Worm (Caenorhabditis elegans) whole organism, young adult: ENCODE results near the gene B0244.15.

Experiments
- B0336.3 ChIP-seq: fragments of 200-800 bp; sonication (Bioruptor generic); IDR thresholded peaks from 2 replicates; pipeline ENCODE4 v1.3.6; 2022; ENCODE audit warnings: missing genetic modification characterization, missing compliant biosample characterization
- C06A6.2 ChIP-seq: fragments of 200-800 bp; sonication (Bioruptor generic); conservative IDR thresholded peaks from 2 replicates; pipeline ENCODE4 v1.3.6; 2022; ENCODE audit warnings: missing genetic modification characterization, missing compliant biosample characterization
- F33H1.4 ChIP-seq: fragments of 200-800 bp; sonication (Bioruptor generic); IDR thresholded peaks from 2 replicates; pipeline ENCODE4 v1.3.6; 2022; ENCODE audit warnings: missing genetic modification reagents, missing genetic modification characterization, missing compliant biosample characterization
- K11D2.4 ChIP-seq: fragments of 200-800 bp; sonication (Bioruptor generic); IDR thresholded peaks from 2 replicates; pipeline ENCODE4 v1.3.6; 2022; ENCODE audit warnings: missing genetic modification reagents, missing genetic modification characterization, missing compliant biosample characterization
- Y53F4B.3 ChIP-seq: fragments of 200-800 bp; sonication (Bioruptor generic); IDR thresholded peaks from 2 replicates; pipeline ENCODE4 v1.3.6; 2022; ENCODE audit warnings: missing genetic modification reagents, missing genetic modification characterization, missing compliant biosample characterization
- Y67H2A.10 ChIP-seq: fragments of 200-800 bp; sonication (Bioruptor generic); conservative IDR thresholded peaks from 2 replicates; pipeline ENCODE4 v1.3.6; 2022; ENCODE audit warnings: missing genetic modification reagents, missing genetic modification characterization, missing compliant biosample characterization
- ama-1 ChIP-seq, 3 experiments: fragments of 150-350 bp in 1 of 3; sonication (generic microtip) in 2 of 3; optimal IDR thresholded peaks; 2 replicates each; lab custom pipeline; 2014 to 2018; ENCODE audit warnings: missing biosample characterization in 2 of 3, missing genetic modification characterization in 2 of 3, missing genetic modification reagents in 2 of 3
- attf-5 ChIP-seq: fragments of 200-800 bp; sonication (Bioruptor generic); optimal IDR thresholded peaks from 2 replicates; lab custom pipeline; 2018; ENCODE audit warnings: mild to moderate bottlenecking, missing genetic modification characterization, missing compliant biosample characterization
- cebp-1 ChIP-seq, 2 experiments: fragments of 200-800 bp in 1 of 2; sonication (Bioruptor generic) in 1 of 2; sonication (generic microtip) in 1 of 2; IDR thresholded peaks in 1 of 2; optimal IDR thresholded peaks in 1 of 2; 2 replicates each; pipeline versions ENCODE4 v1.3.6 to Lab custom; 2017 to 2022; ENCODE audit warnings: missing compliant biosample characterization in 2 of 2, missing genetic modification characterization in 2 of 2, mild to moderate bottlenecking in 1 of 2, missing genetic modification reagents in 1 of 2, moderate library complexity in 1 of 2
- ceh-91 ChIP-seq: fragments of 200-800 bp; sonication (Bioruptor generic); IDR thresholded peaks from 2 replicates; pipeline ENCODE4 v1.3.6; 2022; ENCODE audit warnings: missing genetic modification reagents, missing genetic modification characterization, missing compliant biosample characterization
- dox-1 ChIP-seq: fragments of 200-800 bp; sonication (Bioruptor generic); IDR thresholded peaks from 2 replicates; pipeline ENCODE4 v1.3.6; 2022; ENCODE audit warnings: missing genetic modification reagents, missing genetic modification characterization, missing compliant biosample characterization
- egrh-3 ChIP-seq: fragments of 200-800 bp; sonication (Bioruptor generic); IDR thresholded peaks from 2 replicates; pipeline ENCODE4 v1.3.6; 2022; ENCODE audit warnings: missing genetic modification reagents, missing genetic modification characterization, missing compliant biosample characterization
- hmg-1.2 ChIP-seq: fragments of 200-800 bp; sonication (Bioruptor generic); IDR thresholded peaks from 2 replicates; pipeline ENCODE4 v1.3.6; 2022; ENCODE audit warnings: missing genetic modification reagents, missing genetic modification characterization, missing compliant biosample characterization
- let-607 ChIP-seq, 2 experiments: fragments of 200-800 bp in 1 of 2; sonication (Bioruptor generic) in 1 of 2; sonication (generic microtip) in 1 of 2; optimal IDR thresholded peaks; 2 replicates each; lab custom pipeline; 2016 to 2018; ENCODE audit warnings: mild to moderate bottlenecking in 2 of 2, missing compliant biosample characterization in 2 of 2, missing genetic modification characterization in 2 of 2, moderate library complexity in 2 of 2, missing genotype in 1 of 2
- lin-40 ChIP-seq: sonication (generic microtip); optimal IDR thresholded peaks from 2 replicates; lab custom pipeline; 2016; ENCODE audit warnings: missing genetic modification characterization, mild to moderate bottlenecking, missing compliant biosample characterization, missing genotype, missing genetic modification reagents
- madf-6 ChIP-seq: fragments of 200-800 bp; sonication (Bioruptor generic); IDR thresholded peaks from 2 replicates; pipeline ENCODE4 v1.3.6; 2022; ENCODE audit warnings: missing genetic modification reagents, missing genetic modification characterization, missing compliant biosample characterization
- mes-4 ChIP-seq: sonication (generic microtip); optimal IDR thresholded peaks from 2 replicates; lab custom pipeline; 2016; ENCODE audit warnings: missing genotype, missing genetic modification characterization, missing compliant biosample characterization
- nhr-179 ChIP-seq: sonication (generic microtip); optimal IDR thresholded peaks from 2 replicates; lab custom pipeline; 2016; ENCODE audit warnings: mild to moderate bottlenecking, missing genetic modification characterization, missing compliant biosample characterization
- nhr-80 ChIP-seq: sonication (generic microtip); optimal IDR thresholded peaks from 2 replicates; lab custom pipeline; 2016; ENCODE audit warnings: missing genetic modification characterization, missing compliant biosample characterization
- nhr-90 ChIP-seq: sonication (generic microtip); optimal IDR thresholded peaks from 2 replicates; lab custom pipeline; 2016; ENCODE audit warnings: missing genotype, mild to moderate bottlenecking, missing genetic modification characterization, missing compliant biosample characterization
- sdz-38 ChIP-seq: sonication (generic microtip); optimal IDR thresholded peaks from 2 replicates; lab custom pipeline; 2016; ENCODE audit warnings: missing genotype, missing genetic modification characterization, missing compliant biosample characterization
- snpc-4 ChIP-seq, 5 experiments: fragments of 150-350 bp in 1 of 5; sonication (generic microtip) in 4 of 5; optimal IDR thresholded peaks; 2 replicates each; lab custom pipeline; 2014 to 2018; ENCODE audit warnings: missing genetic modification characterization in 5 of 5, missing biosample characterization in 3 of 5, antibody characterized with exemption in 2 of 5, mild to moderate bottlenecking in 2 of 5, missing compliant biosample characterization in 2 of 5, missing genotype in 2 of 5, moderate library complexity in 2 of 5, missing genetic modification reagents in 1 of 5
- sptf-2 ChIP-seq: fragments of 200-800 bp; sonication (Bioruptor generic); optimal IDR thresholded peaks from 2 replicates; lab custom pipeline; 2018; ENCODE audit warnings: mild to moderate bottlenecking, missing genetic modification characterization, missing compliant biosample characterization
- tbp1 ChIP-seq: fragments of 200-800 bp; sonication (Bioruptor generic); optimal IDR thresholded peaks from 2 replicates; lab custom pipeline; 2018; ENCODE audit warnings: mild to moderate bottlenecking, missing genetic modification characterization, missing compliant biosample characterization
- tbx-9 ChIP-seq: sonication (generic microtip); optimal IDR thresholded peaks from 2 replicates; lab custom pipeline; 2016; ENCODE audit warnings: borderline replicate concordance, missing genetic modification characterization, inconsistent platforms, missing compliant biosample characterization
- zfh-2 ChIP-seq: fragments of 200-800 bp; sonication (Bioruptor generic); conservative IDR thresholded peaks from 2 replicates; pipeline ENCODE4 v1.3.6; 2022; ENCODE audit warnings: missing genetic modification reagents, missing genetic modification characterization, missing compliant biosample characterization
- ztf-26 ChIP-seq: sonication (generic microtip); optimal IDR thresholded peaks from 2 replicates; lab custom pipeline; 2017; ENCODE audit warnings: missing genetic modification characterization, missing compliant biosample characterization

B0244.15 gene

DNA sequence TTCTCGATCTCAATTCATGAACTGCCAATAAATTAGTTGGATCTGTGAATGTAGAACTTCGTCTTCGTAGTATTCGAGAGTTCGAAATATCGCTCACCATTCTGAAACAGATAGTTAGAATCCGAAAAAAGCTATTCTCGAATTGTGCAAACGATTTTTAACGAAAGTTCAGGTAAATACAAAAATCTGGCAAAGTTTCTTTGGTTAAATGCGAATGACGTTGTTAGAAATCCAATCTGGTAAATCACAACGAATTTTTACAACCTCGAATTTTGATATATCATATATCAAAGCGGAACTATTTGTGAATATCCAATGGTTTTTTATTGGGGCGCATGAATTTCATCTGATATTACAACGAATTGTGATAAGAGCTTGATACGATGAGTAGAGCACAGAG, 34.0 kb upstream of the B0244.15 start, which contains the start of gene hpo-28:
TSS of gene hpo-28 (minus strand) at position 101 of the 400 bp plus-strand sequence.
- TF ChIP-seq cebp-1 (GFP tag; IDR thresholded peaks at IDR 0.05; lab: Robert Waterston, UW) (no peak), cebp-1 (tag; optimal IDR thresholded peaks at IDR 0.05; lab: Kevin White, UChicago) (no peak), tbx-9 (tag; lab: Kevin White, UChicago) (no peak), sdz-38 (tag; lab: Kevin White, UChicago) (no peak)
- TF ChIP-seq, all 124 proteins: peak for 0

DNA sequence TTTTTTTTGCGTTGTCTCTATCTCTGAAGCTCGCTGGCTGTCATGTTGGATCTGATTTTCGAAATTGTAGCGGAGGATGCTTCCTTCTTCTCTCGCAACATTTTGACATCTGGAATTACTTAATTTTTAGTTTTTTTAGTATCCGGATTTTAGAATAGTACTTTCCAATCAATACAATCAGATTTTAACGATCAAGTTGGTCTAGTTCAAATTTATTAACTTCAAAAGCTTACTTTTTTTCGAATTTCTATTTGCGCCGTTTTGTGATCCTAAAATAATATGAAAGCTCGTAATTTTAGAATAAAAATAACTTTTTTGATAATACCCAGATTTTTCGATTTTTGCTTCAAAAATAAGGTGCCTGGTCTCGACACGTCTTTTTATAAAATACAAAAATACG, 33.1 kb upstream of the B0244.15 start, which contains the start of gene B0336.12:
TSS of gene B0336.12 (minus strand) at position 101 of the 400 bp plus-strand sequence.
- TF ChIP-seq mes-4 (tag; lab: Kevin White, UChicago) (no peak), madf-6 (no peak), nhr-90 (tag; lab: Kevin White, UChicago) (no peak), F33H1.4 (GFP tag; lab: Robert Waterston, UW) (no peak)

DNA sequence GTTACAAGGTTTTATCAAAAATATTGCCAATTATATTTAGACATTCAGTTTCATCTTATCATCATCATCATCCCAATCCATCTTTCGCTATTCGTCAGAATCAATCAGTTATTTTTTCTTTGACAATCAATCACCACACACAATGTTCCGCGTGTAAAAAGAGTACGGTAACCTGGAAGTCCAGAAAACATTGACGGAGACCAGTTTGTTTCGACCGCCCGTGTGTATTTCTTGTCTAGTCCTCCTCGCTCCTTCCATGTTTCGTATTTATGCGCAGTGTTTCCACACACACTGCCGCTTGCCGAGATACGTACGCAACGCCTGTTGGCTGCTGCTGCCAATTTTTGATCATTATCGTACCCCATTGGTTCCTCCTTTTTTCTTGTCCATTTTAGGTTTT, 32.5 kb upstream of the B0244.15 start:
- 0 out of 2 replicates have a peak, but pooled peaks have one; percentile 20 for TF ChIP-seq dox-1
- no peak for TF ChIP-seq egrh-3
- peak; percentile 10 for TF ChIP-seq lin-40 (tag; lab: Kevin White, UChicago)
- no peak for TF ChIP-seq sptf-2
- TF ChIP-seq C06A6.2 (GFP tag; lab: Robert Waterston, UW), result no peak
- TF ChIP-seq K11D2.4 (GFP tag; lab: Robert Waterston, UW), result no peak
- no peak for TF ChIP-seq snpc-4 (GFP tag; optimal IDR thresholded peaks at IDR 0.05; lab: Kevin White, UChicago)
- peak in 1 of 4 experiments; percentile 44 for TF ChIP-seq snpc-4 (tag; optimal IDR thresholded peaks at IDR 0.05; lab: Kevin White, UChicago)
- peak; percentile 6 for TF ChIP-seq tbp1 (GFP tag; lab: Kevin White, UChicago)
- TF ChIP-seq B0336.3 (GFP tag; lab: Robert Waterston, UW), result peak; percentile 48; the same call in 1 of the 2 replicates
- TF ChIP-seq nhr-80 (tag; lab: Kevin White, UChicago), result peak; percentile 83
- no peak for TF ChIP-seq hmg-1.2 (GFP tag; lab: Robert Waterston, UW)
- peak in 1 of 2 experiments; percentile 40 for TF ChIP-seq let-607 (tag; optimal IDR thresholded peaks at IDR 0.05; lab: Kevin White, UChicago)
- no peak for TF ChIP-seq ama-1 (optimal IDR thresholded peaks at IDR 0.05; lab: Kevin White, UChicago)
- TF ChIP-seq ama-1 (GFP tag; optimal IDR thresholded peaks at IDR 0.05; lab: Kevin White, UChicago), result peak in 1 of 2 experiments; percentile 22
- TF ChIP-seq Y53F4B.3 (GFP tag; lab: Robert Waterston, UW), result no peak
- peak; percentile 25; the same call in 1 of the 2 replicates for TF ChIP-seq madf-6
- TF ChIP-seq nhr-179 (tag; lab: Kevin White, UChicago), result no peak
- TF ChIP-seq ztf-26 (tag; lab: Kevin White, UChicago), result peak; percentile 29
- TF ChIP-seq attf-5 (GFP tag; lab: Kevin White, UChicago), result peak; percentile 12

DNA sequence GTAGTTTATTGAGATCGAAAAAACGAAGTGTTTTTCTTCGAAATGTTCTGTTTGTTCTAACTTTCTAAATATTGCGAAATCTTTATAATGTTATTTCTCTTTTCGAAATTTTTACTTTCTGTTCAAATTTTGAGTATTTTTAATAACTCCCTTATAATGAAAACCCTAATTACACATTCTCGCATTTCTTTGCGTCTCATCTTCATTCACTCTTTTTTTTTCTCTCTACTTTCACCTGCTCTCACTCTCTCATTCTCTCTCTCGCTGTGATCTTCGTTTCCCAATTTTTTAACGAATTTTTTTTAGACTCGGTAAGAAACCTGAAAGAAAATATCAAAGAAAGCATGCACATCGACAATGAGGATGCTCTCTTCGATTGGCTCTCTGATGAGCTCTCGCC, 31.9 kb upstream of the B0244.15 start, which contains the start of gene rbm-26:
TSS of gene rbm-26 (plus strand) at position 301 of the 400 bp plus-strand sequence.
- TF ChIP-seq cebp-1 (GFP tag; IDR thresholded peaks at IDR 0.05; lab: Robert Waterston, UW) (no peak), cebp-1 (tag; optimal IDR thresholded peaks at IDR 0.05; lab: Kevin White, UChicago) (peak; percentile 82), ceh-91 (GFP tag; lab: Robert Waterston, UW) (no peak), Y67H2A.10 (no peak), C06A6.2 (GFP tag; lab: Robert Waterston, UW) (no peak)

DNA sequence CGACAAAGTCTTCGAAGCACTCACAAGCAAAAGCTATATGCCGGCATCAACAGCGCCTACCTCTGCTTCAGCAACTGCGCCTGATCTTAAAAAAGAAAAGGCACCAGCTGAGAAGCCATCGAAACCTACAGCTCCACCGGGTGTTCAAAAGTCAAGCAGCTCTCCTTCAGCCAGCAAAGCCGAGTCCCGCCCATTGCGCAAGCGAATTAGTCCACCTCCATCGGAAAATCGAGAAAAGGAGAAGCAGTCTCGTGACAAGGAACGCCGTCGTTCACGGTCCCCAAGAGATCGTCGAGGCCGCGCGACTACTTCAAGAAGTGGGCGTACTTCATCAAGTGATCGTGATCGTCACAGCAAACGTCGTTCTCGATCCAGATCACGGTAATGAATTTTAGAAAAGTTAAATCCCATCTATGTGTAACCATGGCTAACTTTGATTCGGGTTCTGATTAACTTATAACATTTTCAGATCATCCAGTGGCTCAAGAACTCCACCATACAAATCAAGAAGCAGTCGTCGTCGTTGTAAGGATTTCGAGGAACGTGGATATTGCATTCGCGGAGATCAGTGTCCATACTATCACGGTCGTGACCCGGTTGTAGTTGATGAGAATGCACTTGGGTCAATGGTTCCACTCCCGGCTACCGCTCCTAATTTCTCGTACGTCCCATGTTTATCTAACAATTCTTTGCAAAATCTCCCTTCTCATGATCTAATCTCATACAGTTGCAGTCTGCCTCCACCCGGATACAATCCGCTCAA, 31.1 kb upstream of the B0244.15 start:
- peak; percentile 58; the same call in 1 of the 2 replicates for TF ChIP-seq zfh-2 (GFP tag; lab: Robert Waterston, UW)
- no peak for TF ChIP-seq C06A6.2 (GFP tag; lab: Robert Waterston, UW)
- TF ChIP-seq B0336.3 (GFP tag; lab: Robert Waterston, UW), result 0 out of 2 replicates have a peak, but pooled peaks have one; percentile 25
- no peak for TF ChIP-seq dox-1
